Worm (Caenorhabditis elegans) whole organism, young adult: ENCODE results near the gene Y42G9A.3.

Source experiments
- tbx-9 ChIP-seq: sonication (generic microtip); optimal IDR thresholded peaks from 2 replicates; lab custom pipeline; 2016; ENCODE audit warnings: borderline replicate concordance, missing genetic modification characterization, inconsistent platforms, missing compliant biosample characterization
- ztf-3 ChIP-seq: fragments of 200-800 bp; sonication (Bioruptor generic); optimal IDR thresholded peaks from 2 replicates; lab custom pipeline; 2018; ENCODE audit warnings: mild to moderate bottlenecking, missing genetic modification characterization, missing compliant biosample characterization

ce11 chrIII:6154586-6154985, 8.5 kb downstream of the Y42G9A.3 start:
- TF ChIP-seq ztf-3 (GFP tag; lab: Kevin White, UChicago) (no peak), tbx-9 (tag; lab: Kevin White, UChicago) (no peak)
